Fruit fly (Drosophila melanogaster) whole organism, wandering third instar larva: ENCODE data around the gene CG11378.

ENCODE experiments used
- CG9705 ChIP-seq: fragments of 200-800 bp; sonication (Bioruptor generic); optimal IDR thresholded peaks from 2 replicates; lab custom pipeline; 2018; ENCODE audit warnings: missing biosample characterization, mild to moderate bottlenecking, missing genetic modification characterization
- CrebA ChIP-seq: fragments of 200-800 bp; sonication (Bioruptor generic); optimal IDR thresholded peaks from 2 replicates; lab custom pipeline; 2016; ENCODE audit warnings: missing biosample characterization, mild to moderate bottlenecking, missing genetic modification characterization, borderline replicate concordance
- HLH106 ChIP-seq: fragments of 200-800 bp; optimal IDR thresholded peaks from 3 replicates; lab custom pipeline; 2019; ENCODE audit warnings: missing biosample characterization, mild to moderate bottlenecking, missing genetic modification characterization, moderate library complexity
- ey ChIP-seq: fragments of 200-800 bp; sonication (Bioruptor generic); optimal IDR thresholded peaks from 2 replicates; lab custom pipeline; 2016; ENCODE audit warnings: missing biosample characterization, missing genetic modification characterization
- foxo ChIP-seq, 2 experiments: fragments of 200-800 bp; sonication (Bioruptor generic); optimal IDR thresholded peaks; 2 replicates in 1 of 2; 3 replicates in 1 of 2; lab custom pipeline; 2016 to 2017; ENCODE audit warnings: missing biosample characterization in 2 of 2, missing genetic modification characterization in 2 of 2
- fru ChIP-seq: fragments of 200-800 bp; sonication (Bioruptor generic); optimal IDR thresholded peaks from 3 replicates; lab custom pipeline; 2016; ENCODE audit warnings: missing biosample characterization, mild to moderate bottlenecking, missing genetic modification characterization
- psq ChIP-seq: fragments of 200-800 bp; sonication (Bioruptor generic); optimal IDR thresholded peaks from 3 replicates; lab custom pipeline; 2017; ENCODE audit warnings: missing biosample characterization, mild to moderate bottlenecking, missing genetic modification characterization, moderate library complexity
- sage ChIP-seq: fragments of 200-800 bp; sonication (Bioruptor generic); optimal IDR thresholded peaks from 2 replicates; lab custom pipeline; 2016; ENCODE audit warnings: missing biosample characterization, mild to moderate bottlenecking, missing genetic modification characterization
- usp ChIP-seq: fragments of >200 bp; optimal IDR thresholded peaks from 2 replicates; lab custom pipeline; 2017; ENCODE audit warnings: missing biosample characterization, missing genetic modification characterization

DNA sequence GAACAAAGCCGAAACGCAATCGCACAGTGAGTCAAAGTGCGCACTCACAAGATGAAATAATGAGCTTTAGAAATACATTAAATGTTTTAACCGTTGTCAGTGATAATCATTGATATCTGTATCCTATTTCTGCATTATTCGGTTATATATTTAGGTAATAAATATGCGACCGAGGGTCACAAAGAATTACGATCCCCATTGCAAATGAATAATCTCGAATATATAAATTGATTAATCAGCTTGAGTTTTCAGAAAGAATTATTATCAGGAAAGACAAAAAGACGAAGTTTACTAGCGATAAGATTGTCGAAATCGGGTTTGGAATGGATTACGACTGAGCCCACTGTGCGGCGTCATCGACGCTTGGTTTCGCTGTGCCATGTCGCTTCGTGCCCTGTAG is 390 bp downstream of the CG11378 start:
- peak; percentile 37 for TF ChIP-seq ey (GFP tag; lab: Kevin White, UChicago)
- TF ChIP-seq CrebA, result no peak
- no peak for TF ChIP-seq usp (GFP tag; lab: Kevin White, UChicago)
- TF ChIP-seq HLH106, result peak; percentile 56
- TF ChIP-seq fru, result peak; percentile 60
- TF ChIP-seq psq, result peak; percentile 37
- TF ChIP-seq sage (GFP tag; lab: Kevin White, UChicago), result no peak
- TF ChIP-seq foxo (GFP tag; optimal IDR thresholded peaks at IDR 0.05; lab: Kevin White, UChicago), result peak in 1 of 2 experiments; percentile 65
- TF ChIP-seq CG9705 (GFP tag; lab: Kevin White, UChicago), result peak; percentile 6
